Fruit fly (Drosophila melanogaster) whole organism, pupa: ENCODE data around the gene kirre.

ENCODE experiments used
- CG10348 ChIP-seq: fragments of 200-800 bp; sonication (Bioruptor generic); IDR thresholded peaks from 2 replicates; pipeline ENCODE4 v1.3.6; 2022; ENCODE audit warnings: missing biosample characterization, missing genetic modification characterization
- CG12605 ChIP-seq: fragments of 200-800 bp; sonication (Bioruptor generic); IDR thresholded peaks from 2 replicates; pipeline ENCODE4 v1.3.6; 2022; ENCODE audit warnings: missing biosample characterization, missing genetic modification characterization
- CG13204 ChIP-seq: fragments of 200-800 bp; sonication (Bioruptor generic); optimal IDR thresholded peaks from 2 replicates; lab custom pipeline; 2018; ENCODE audit warnings: missing biosample characterization, mild to moderate bottlenecking, missing genetic modification characterization, moderate library complexity
- CG14655 ChIP-seq: fragments of 200-800 bp; sonication (Bioruptor generic); optimal IDR thresholded peaks from 3 replicates; lab custom pipeline; 2017; ENCODE audit warnings: mild to moderate bottlenecking, missing biosample characterization, missing genetic modification reagents, missing genetic modification characterization
- CG15710 ChIP-seq: fragments of 200-800 bp; sonication (Bioruptor generic); optimal IDR thresholded peaks from 2 replicates; lab custom pipeline; 2018; ENCODE audit warnings: missing biosample characterization, mild to moderate bottlenecking, missing genetic modification characterization, moderate library complexity
- CG17806 ChIP-seq: fragments of 200-800 bp; sonication (Bioruptor generic); optimal IDR thresholded peaks from 2 replicates; lab custom pipeline; 2018; ENCODE audit warnings: missing biosample characterization, mild to moderate bottlenecking, missing genetic modification characterization, moderate library complexity
- CG32121 ChIP-seq: fragments of 200-800 bp; sonication (Bioruptor generic); IDR thresholded peaks from 2 replicates; pipeline ENCODE4 v1.3.6; 2022; ENCODE audit warnings: missing biosample characterization, missing genetic modification characterization
- CG34367 ChIP-seq: fragments of 200-800 bp; sonication (Bioruptor generic); optimal IDR thresholded peaks from 2 replicates; lab custom pipeline; 2018; ENCODE audit warnings: missing biosample characterization, mild to moderate bottlenecking, missing genetic modification characterization
- CG4496 ChIP-seq: fragments of 200-800 bp; sonication (Bioruptor generic); IDR thresholded peaks from 3 replicates; pipeline ENCODE4 v1.3.6; 2022; ENCODE audit warnings: missing biosample characterization, missing genetic modification characterization
- CG8159 ChIP-seq: fragments of 200-800 bp; sonication (Bioruptor generic); optimal IDR thresholded peaks from 3 replicates; lab custom pipeline; 2018; ENCODE audit warnings: missing biosample characterization, mild to moderate bottlenecking, missing genetic modification characterization, moderate library complexity
- CG8301 ChIP-seq: fragments of 200-800 bp; sonication (Bioruptor generic); optimal IDR thresholded peaks from 2 replicates; lab custom pipeline; 2018; ENCODE audit warnings: missing biosample characterization, mild to moderate bottlenecking, missing genetic modification characterization
- CG9948 ChIP-seq: fragments of 200-800 bp; sonication (Bioruptor generic); optimal IDR thresholded peaks from 2 replicates; lab custom pipeline; 2018; ENCODE audit warnings: missing biosample characterization, mild to moderate bottlenecking, missing genetic modification characterization, moderate library complexity
- D1 ChIP-seq: fragments of 200-800 bp; sonication (Bioruptor generic); optimal IDR thresholded peaks from 2 replicates; lab custom pipeline; 2018; ENCODE audit warnings: missing biosample characterization, mild to moderate bottlenecking, missing genetic modification characterization, moderate library complexity
- EcR ChIP-seq: fragments of 200-800 bp; sonication (Bioruptor generic); optimal IDR thresholded peaks from 3 replicates; lab custom pipeline; 2019; ENCODE audit warnings: missing biosample characterization, missing genetic modification characterization, mild to moderate bottlenecking, moderate library complexity, missing genetic modification reagents
- Ets98B ChIP-seq: fragments of 200-800 bp; sonication (Bioruptor generic); IDR thresholded peaks from 2 replicates; pipeline ENCODE4 v1.3.6; 2022; ENCODE audit warnings: missing biosample characterization, missing genetic modification characterization
- Pif1A ChIP-seq: fragments of 200-800 bp; sonication (Bioruptor generic); optimal IDR thresholded peaks from 3 replicates; lab custom pipeline; 2016; ENCODE audit warnings: missing biosample characterization, missing genetic modification characterization
- Pif1B ChIP-seq: fragments of 200-800 bp; sonication (Bioruptor generic); optimal IDR thresholded peaks from 3 replicates; lab custom pipeline; 2016; ENCODE audit warnings: missing biosample characterization, missing genetic modification characterization
- Snoo ChIP-seq: fragments of 200-800 bp; sonication (Bioruptor generic); optimal IDR thresholded peaks from 3 replicates; lab custom pipeline; 2017; ENCODE audit warnings: missing biosample characterization, mild to moderate bottlenecking, missing genetic modification characterization, inconsistent platforms
- fd96Ca ChIP-seq: fragments of 200-800 bp; sonication (Bioruptor generic); IDR thresholded peaks from 3 replicates; pipeline ENCODE4 v1.3.6; 2022; ENCODE audit warnings: missing biosample characterization, missing genetic modification characterization
- gl ChIP-seq: fragments of 200-800 bp; sonication (Bioruptor generic); optimal IDR thresholded peaks from 2 replicates; lab custom pipeline; 2018; ENCODE audit warnings: missing biosample characterization, mild to moderate bottlenecking, missing genetic modification characterization
- rn ChIP-seq: fragments of 200-800 bp; sonication (Bioruptor generic); IDR thresholded peaks from 2 replicates; pipeline ENCODE4 v1.3.6; 2022; ENCODE audit warnings: missing biosample characterization, missing genetic modification characterization

The kirre gene

DNA sequence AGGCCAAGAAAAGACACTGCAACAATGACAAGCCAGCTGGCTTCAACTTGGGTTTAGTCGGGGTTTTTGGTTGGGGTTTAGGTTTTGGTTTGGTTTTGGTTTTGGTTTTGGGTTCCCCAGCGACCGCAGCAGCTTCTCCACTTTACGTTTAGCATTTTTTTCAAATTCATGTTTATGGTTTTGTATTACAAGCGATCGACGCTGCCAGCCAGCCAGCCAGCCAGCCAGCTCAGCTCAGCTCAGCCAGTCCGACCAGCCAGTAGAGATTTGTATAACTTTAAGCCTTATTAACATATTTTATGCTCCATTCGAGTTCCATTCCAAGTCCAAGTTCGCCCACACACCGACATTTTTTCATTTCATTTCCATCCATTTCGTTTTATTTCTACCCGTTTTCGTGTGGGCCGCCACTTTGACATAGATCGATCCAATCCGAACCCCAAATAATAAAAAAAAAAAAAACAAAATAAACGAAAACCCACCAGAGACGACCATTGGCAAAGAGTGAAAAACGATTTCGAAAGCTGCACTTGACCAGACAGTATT, 223.7 kb downstream of the kirre start:
- TF ChIP-seq CG32121 (GFP tag; lab: Robert Waterston, UW) = no peak
- no peak for TF ChIP-seq Pif1B (GFP tag; lab: Kevin White, UChicago)
- TF ChIP-seq Snoo = no peak
- TF ChIP-seq D1 (tag; lab: Kevin White, UChicago) = no peak
- no peak for TF ChIP-seq gl (tag; lab: Kevin White, UChicago)
- TF ChIP-seq Pif1A = no peak
- TF ChIP-seq CG12605 = no peak
- TF ChIP-seq CG13204 = no peak
- no peak for TF ChIP-seq CG34367 (tag; lab: Kevin White, UChicago)
- no peak for TF ChIP-seq CG17806 (tag; lab: Kevin White, UChicago)
- TF ChIP-seq CG15710 = no peak
- TF ChIP-seq CG8301 (tag; lab: Kevin White, UChicago) = no peak
- TF ChIP-seq CG8159 (tag; lab: Kevin White, UChicago) = no peak
- TF ChIP-seq EcR (GFP tag; lab: Kevin White, UChicago) = no peak
- TF ChIP-seq CG4496 = no peak
- no peak for TF ChIP-seq fd96Ca (GFP tag; lab: Robert Waterston, UW)

DNA sequence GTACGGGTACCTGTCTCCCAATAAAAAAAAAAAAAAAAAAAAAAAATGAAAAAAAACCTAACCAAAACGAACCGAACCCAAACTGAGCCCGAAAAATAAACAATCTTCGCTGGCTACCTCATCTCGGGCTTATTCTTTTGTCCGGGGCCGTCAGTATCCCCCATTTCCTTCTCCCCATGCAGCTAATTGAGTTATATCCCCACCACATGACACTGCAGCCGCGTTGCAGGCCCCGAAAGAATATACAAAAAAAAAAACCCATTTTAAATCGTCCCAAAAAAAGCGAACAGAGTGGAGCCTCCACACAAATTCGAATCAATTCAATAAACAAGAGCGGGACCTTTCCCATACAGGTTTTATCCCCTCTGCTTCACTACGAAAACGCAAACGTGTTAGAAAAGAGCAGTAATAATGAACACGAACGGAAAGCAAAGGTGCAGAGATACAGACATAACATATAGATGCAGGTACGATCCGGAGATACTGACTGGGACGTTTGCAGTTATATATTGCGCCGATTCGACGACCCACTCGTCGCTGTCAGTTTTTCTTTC, 224.6 kb downstream of the kirre start:
- TF ChIP-seq CG13204 = no peak
- no peak for TF ChIP-seq EcR (GFP tag; lab: Kevin White, UChicago)
- no peak for TF ChIP-seq CG4496
- TF ChIP-seq CG9948 (tag; lab: Kevin White, UChicago) = no peak
- TF ChIP-seq CG34367 (tag; lab: Kevin White, UChicago) = no peak
- TF ChIP-seq CG12605 = no peak
- no peak for TF ChIP-seq Ets98B
- TF ChIP-seq Pif1B (GFP tag; lab: Kevin White, UChicago) = no peak
- no peak for TF ChIP-seq Snoo
- no peak for TF ChIP-seq CG10348 (GFP tag; lab: Robert Waterston, UW)
- TF ChIP-seq CG8301 (tag; lab: Kevin White, UChicago) = no peak
- no peak for TF ChIP-seq D1 (tag; lab: Kevin White, UChicago)

DNA sequence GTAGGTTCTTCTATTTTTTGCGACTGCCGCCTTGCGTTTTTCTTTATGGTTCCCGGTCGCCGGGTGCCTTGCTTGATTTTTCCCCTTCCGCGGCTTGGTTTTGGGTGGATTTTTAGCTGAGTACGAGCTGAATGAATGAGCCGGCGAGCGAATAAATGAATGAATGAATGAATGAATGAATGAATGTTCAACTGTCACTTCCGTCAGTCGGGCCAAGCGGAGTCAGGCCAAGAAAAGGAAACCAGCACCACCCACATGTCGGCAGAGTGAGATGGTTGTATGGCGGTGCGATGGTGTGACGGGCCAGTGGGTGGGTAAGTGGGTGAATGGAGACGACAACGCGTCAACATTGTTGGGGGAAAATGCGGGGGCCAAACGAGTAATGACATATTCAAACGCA, 228.9 kb downstream of the kirre start:
- TF ChIP-seq CG8301 (tag; lab: Kevin White, UChicago) (no peak), CG12605 (no peak), CG4496 (no peak), CG13204 (no peak), CG8159 (tag; lab: Kevin White, UChicago) (no peak), CG14655 (no peak), CG34367 (tag; lab: Kevin White, UChicago) (no peak), CG32121 (GFP tag; lab: Robert Waterston, UW) (no peak), Ets98B (no peak), CG10348 (GFP tag; lab: Robert Waterston, UW) (no peak), CG15710 (no peak), rn (GFP tag; lab: Robert Waterston, UW) (no peak), D1 (tag; lab: Kevin White, UChicago) (no peak), fd96Ca (GFP tag; lab: Robert Waterston, UW) (no peak), Pif1A (no peak), Snoo (no peak), EcR (GFP tag; lab: Kevin White, UChicago) (no peak)

- peak; percentile 21 for TF ChIP-seq Pif1B (GFP tag; lab: Kevin White, UChicago)
- peak; percentile 15 for TF ChIP-seq CG13204
- no peak for TF ChIP-seq gl (tag; lab: Kevin White, UChicago)
These were observed 233.4 kb downstream of the kirre start, which contains the start of gene rst for dm6 chrX:2973593-2973992. Gene rst, minus strand, starts transcription at chrX:2973834.

dm6 chrX:2977857-2978473, 237.8 kb downstream of the kirre start:
- TF ChIP-seq CG4496 (peak; percentile 79), fd96Ca (GFP tag; lab: Robert Waterston, UW) (peak; percentile 71), CG8301 (tag; lab: Kevin White, UChicago) (peak; percentile 33), CG14655 (peak; percentile 49), D1 (tag; lab: Kevin White, UChicago) (no peak), Pif1B (GFP tag; lab: Kevin White, UChicago) (peak; percentile 19), gl (tag; lab: Kevin White, UChicago) (no peak), CG8159 (tag; lab: Kevin White, UChicago) (peak; percentile 64), CG12605 (no peak), Pif1A (peak; percentile 56), CG32121 (GFP tag; lab: Robert Waterston, UW) (peak; percentile 65), CG34367 (tag; lab: Kevin White, UChicago) (peak; percentile 49), Ets98B (peak; percentile 67; the same call in 1 of the 2 replicates), EcR (GFP tag; lab: Kevin White, UChicago) (no peak), CG13204 (no peak), Snoo (peak; percentile 50), CG9948 (tag; lab: Kevin White, UChicago) (peak; percentile 41), rn (GFP tag; lab: Robert Waterston, UW) (0 out of 2 replicates have a peak, but pooled peaks have one; percentile 21), CG17806 (tag; lab: Kevin White, UChicago) (peak; percentile 57), CG10348 (GFP tag; lab: Robert Waterston, UW) (0 out of 2 replicates have a peak, but pooled peaks have one; percentile 19), CG15710 (peak; percentile 40)

DNA sequence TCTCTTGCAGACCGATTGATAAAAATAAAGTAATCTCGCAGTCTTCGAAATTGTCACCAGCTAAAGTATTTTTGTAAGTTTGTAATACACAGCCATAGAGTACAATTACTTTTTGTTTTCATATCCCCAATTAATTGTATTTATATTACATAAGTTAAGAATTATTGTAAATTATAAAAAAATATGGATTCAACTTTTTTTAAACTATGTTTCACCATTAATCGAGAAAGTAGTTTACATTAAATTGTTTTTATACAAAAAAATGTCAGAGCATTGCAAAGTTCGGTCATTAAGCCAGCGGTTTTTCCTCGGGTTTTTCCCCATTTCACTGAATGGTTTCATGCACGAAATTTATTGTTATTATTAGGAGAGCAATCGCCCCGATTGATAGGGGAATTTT, 240.1 kb downstream of the kirre start:
- TF ChIP-seq EcR (GFP tag; lab: Kevin White, UChicago) (no peak), fd96Ca (GFP tag; lab: Robert Waterston, UW) (no peak), rn (GFP tag; lab: Robert Waterston, UW) (no peak), CG15710 (no peak), Pif1B (GFP tag; lab: Kevin White, UChicago) (no peak), CG32121 (GFP tag; lab: Robert Waterston, UW) (no peak), Snoo (no peak), CG13204 (no peak), CG8159 (tag; lab: Kevin White, UChicago) (no peak), CG12605 (no peak), CG10348 (GFP tag; lab: Robert Waterston, UW) (no peak), CG9948 (tag; lab: Kevin White, UChicago) (no peak), CG17806 (tag; lab: Kevin White, UChicago) (no peak), CG34367 (tag; lab: Kevin White, UChicago) (no peak), gl (tag; lab: Kevin White, UChicago) (no peak), CG8301 (tag; lab: Kevin White, UChicago) (no peak), Ets98B (no peak), CG4496 (no peak), Pif1A (no peak), D1 (tag; lab: Kevin White, UChicago) (no peak)
